Fruit fly (Drosophila melanogaster) whole organism, prepupa: ENCODE results near the gene Mi-2.

Experiments
- CG11294 ChIP-seq: fragments of 200-800 bp; sonication (Bioruptor generic); IDR thresholded peaks from 2 replicates; pipeline ENCODE4 v1.3.6; 2022; ENCODE audit warnings: missing biosample characterization, missing genetic modification characterization
- CG11902 ChIP-seq: fragments of 200-800 bp; sonication (Bioruptor generic); optimal IDR thresholded peaks from 3 replicates; lab custom pipeline; 2016; ENCODE audit warnings: missing biosample characterization, missing genetic modification characterization
- CG15336 ChIP-seq: fragments of 200-800 bp; sonication (Bioruptor generic); IDR thresholded peaks from 2 replicates; pipeline ENCODE4 v1.3.6; 2022; ENCODE audit warnings: missing biosample characterization, missing genetic modification characterization
- CG3032 ChIP-seq: fragments of 200-800 bp; optimal IDR thresholded peaks from 2 replicates; lab custom pipeline; 2019; ENCODE audit warnings: missing biosample characterization, mild to moderate bottlenecking, missing genetic modification characterization, moderate library complexity
- CG31627 ChIP-seq: fragments of 200-800 bp; sonication (Bioruptor generic); optimal IDR thresholded peaks from 3 replicates; lab custom pipeline; 2016; ENCODE audit warnings: missing biosample characterization, missing genetic modification characterization
- CG32006 ChIP-seq: fragments of 200-800 bp; sonication (Bioruptor generic); optimal IDR thresholded peaks from 3 replicates; lab custom pipeline; 2017; ENCODE audit warnings: missing biosample characterization, mild to moderate bottlenecking, missing genetic modification characterization
- CG34406 ChIP-seq: fragments of 200-800 bp; sonication (Bioruptor generic); optimal IDR thresholded peaks from 3 replicates; lab custom pipeline; 2016; ENCODE audit warnings: missing biosample characterization, missing genetic modification characterization
- CG6163 ChIP-seq: fragments of 200-800 bp; sonication (Bioruptor generic); IDR thresholded peaks from 3 replicates; pipeline ENCODE4 v1.3.6; 2022; ENCODE audit warnings: missing biosample characterization, missing genetic modification characterization
- CG6792 ChIP-seq: fragments of 200-800 bp; sonication (Bioruptor generic); optimal IDR thresholded peaks from 3 replicates; lab custom pipeline; 2016; ENCODE audit warnings: missing biosample characterization, missing genetic modification characterization
- CG6854 ChIP-seq: fragments of 200-800 bp; sonication (Bioruptor generic); optimal IDR thresholded peaks from 2 replicates; lab custom pipeline; 2017; ENCODE audit warnings: missing biosample characterization, mild to moderate bottlenecking, missing genetic modification characterization
- CG7368 ChIP-seq: fragments of 200-800 bp; sonication (Bioruptor generic); optimal IDR thresholded peaks from 3 replicates; lab custom pipeline; 2016; ENCODE audit warnings: missing biosample characterization, missing genetic modification characterization
- CG8119 ChIP-seq: fragments of 200-800 bp; sonication (Bioruptor generic); IDR thresholded peaks from 3 replicates; pipeline ENCODE4 v1.3.6; 2022; ENCODE audit warnings: missing biosample characterization, missing genetic modification characterization
- Eip75B ChIP-seq: fragments of 200-800 bp; sonication (Bioruptor generic); optimal IDR thresholded peaks from 3 replicates; lab custom pipeline; 2016; ENCODE audit warnings: missing biosample characterization, missing genetic modification characterization
- Eip78C ChIP-seq: fragments of 200-800 bp; sonication (Bioruptor generic); peaks from one replicate; lab custom pipeline; 2016; ENCODE audit warnings: missing biosample characterization, missing genetic modification characterization
- Eip93F ChIP-seq: fragments of 200-800 bp; sonication (Bioruptor generic); optimal IDR thresholded peaks from 2 replicates; lab custom pipeline; 2016; ENCODE audit warnings: missing biosample characterization, mild to moderate bottlenecking, missing genetic modification characterization
- Ets21C ChIP-seq: fragments of 200-800 bp; sonication (Bioruptor generic); optimal IDR thresholded peaks from 3 replicates; lab custom pipeline; 2016; ENCODE audit warnings: missing biosample characterization, missing genetic modification characterization
- Ets96B ChIP-seq: fragments of 200-800 bp; optimal IDR thresholded peaks from 2 replicates; lab custom pipeline; 2019; ENCODE audit warnings: missing biosample characterization, mild to moderate bottlenecking, missing genetic modification characterization, moderate library complexity
- Hr39 ChIP-seq: fragments of 200-800 bp; sonication (Bioruptor generic); optimal IDR thresholded peaks from 2 replicates; lab custom pipeline; 2016; ENCODE audit warnings: missing biosample characterization, missing genetic modification characterization
- Hr4 ChIP-seq: fragments of 200-800 bp; sonication (Bioruptor generic); optimal IDR thresholded peaks from 3 replicates; lab custom pipeline; 2016; ENCODE audit warnings: missing biosample characterization, missing genetic modification characterization
- Met ChIP-seq: fragments of 200-800 bp; sonication (Bioruptor generic); optimal IDR thresholded peaks from 3 replicates; lab custom pipeline; 2016; ENCODE audit warnings: missing biosample characterization, missing genetic modification characterization
- OdsH ChIP-seq: fragments of 200-800 bp; sonication (Bioruptor generic); optimal IDR thresholded peaks from 3 replicates; lab custom pipeline; 2016; ENCODE audit warnings: missing biosample characterization, missing genetic modification characterization
- Sox14 ChIP-seq: fragments of 200-800 bp; sonication (Bioruptor generic); optimal IDR thresholded peaks from 3 replicates; lab custom pipeline; 2016; ENCODE audit warnings: missing biosample characterization, missing genetic modification characterization
- Sox15 ChIP-seq: fragments of 200-800 bp; sonication (Bioruptor generic); optimal IDR thresholded peaks from 3 replicates; lab custom pipeline; 2016; ENCODE audit warnings: missing biosample characterization, missing genetic modification characterization
- cyc ChIP-seq: fragments of 200-800 bp; sonication (Bioruptor generic); optimal IDR thresholded peaks from 3 replicates; lab custom pipeline; 2016; ENCODE audit warnings: missing biosample characterization, missing genetic modification characterization
- dac ChIP-seq: fragments of 200-800 bp; sonication (Bioruptor generic); optimal IDR thresholded peaks from 2 replicates; lab custom pipeline; 2017; ENCODE audit warnings: missing biosample characterization, mild to moderate bottlenecking, missing genetic modification characterization
- dsx ChIP-seq: fragments of 200-800 bp; optimal IDR thresholded peaks from 3 replicates; lab custom pipeline; 2019; ENCODE audit warnings: missing biosample characterization, mild to moderate bottlenecking, missing genetic modification characterization, moderate library complexity; ENCODE audit not compliant: poor library complexity, severe bottlenecking
- eg ChIP-seq: fragments of 200-800 bp; sonication (Bioruptor generic); IDR thresholded peaks from 3 replicates; pipeline ENCODE4 v1.3.6; 2022; ENCODE audit warnings: missing biosample characterization, missing genetic modification characterization
- esn ChIP-seq: fragments of 200-800 bp; sonication (Bioruptor generic); optimal IDR thresholded peaks from 2 replicates; lab custom pipeline; 2016; ENCODE audit warnings: missing biosample characterization, mild to moderate bottlenecking, missing genetic modification characterization, moderate library complexity
- fd85E ChIP-seq: fragments of 200-800 bp; sonication (Bioruptor generic); optimal IDR thresholded peaks from 3 replicates; lab custom pipeline; 2016; ENCODE audit warnings: missing biosample characterization, missing genetic modification characterization
- lz ChIP-seq: fragments of 200-800 bp; sonication (Bioruptor generic); optimal IDR thresholded peaks from 3 replicates; lab custom pipeline; 2016; ENCODE audit warnings: missing biosample characterization, missing genetic modification characterization
- net ChIP-seq: fragments of 200-800 bp; sonication (Bioruptor generic); optimal IDR thresholded peaks from 3 replicates; lab custom pipeline; 2016; ENCODE audit warnings: missing biosample characterization, missing genetic modification characterization
- salr ChIP-seq, 2 experiments: fragments of 200-800 bp; sonication (Bioruptor generic); optimal IDR thresholded peaks; 3 replicates each; lab custom pipeline; 2016 to 2018; ENCODE audit warnings: missing biosample characterization in 2 of 2, missing genetic modification characterization in 2 of 2, mild to moderate bottlenecking in 1 of 2
- ss ChIP-seq, 2 experiments: fragments of 200-800 bp; sonication (Bioruptor generic); optimal IDR thresholded peaks; 2 replicates in 1 of 2; 3 replicates in 1 of 2; lab custom pipeline; 2017 to 2018; ENCODE audit warnings: mild to moderate bottlenecking in 2 of 2, missing biosample characterization in 2 of 2, missing genetic modification characterization in 2 of 2, moderate library complexity in 1 of 2
- svp ChIP-seq: fragments of 200-800 bp; sonication (Bioruptor generic); peaks from one replicate; lab custom pipeline; 2016; ENCODE audit warnings: missing biosample characterization, missing genetic modification characterization
- topi ChIP-seq: fragments of 200-800 bp; sonication (Bioruptor generic); optimal IDR thresholded peaks from 3 replicates; lab custom pipeline; 2016; ENCODE audit warnings: missing biosample characterization, missing genetic modification characterization
- vri ChIP-seq: fragments of 200-800 bp; sonication (Bioruptor generic); optimal IDR thresholded peaks from 3 replicates; lab custom pipeline; 2016; ENCODE audit warnings: missing biosample characterization, mild to moderate bottlenecking, missing genetic modification characterization

Gene Mi-2

DNA sequence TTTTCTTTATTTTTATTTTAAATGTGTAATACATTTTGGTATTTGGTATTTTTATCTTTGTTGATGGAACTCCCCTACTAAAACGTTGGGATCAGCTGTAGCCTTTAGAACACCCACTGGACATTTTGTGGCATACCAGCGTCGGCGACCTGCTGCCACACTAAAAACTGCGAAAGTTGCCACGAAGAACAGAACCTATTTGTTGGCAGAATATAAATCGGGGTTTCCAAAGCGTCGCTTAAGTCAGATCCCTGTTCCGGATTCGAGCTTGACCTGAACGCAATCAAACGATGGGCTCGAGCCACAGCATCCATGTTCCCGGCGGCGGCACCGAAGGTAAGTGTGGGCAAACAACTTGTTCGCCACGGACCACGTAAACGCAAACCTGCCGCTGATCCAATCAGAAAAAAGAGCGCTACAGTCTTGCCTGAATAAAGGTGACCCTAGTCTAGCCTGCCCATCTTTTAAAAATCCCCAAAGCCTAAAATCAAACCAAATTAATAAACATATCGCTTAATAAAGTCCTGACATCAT, 14.8 kb upstream of the Mi-2 start, which contains the start of gene Grasp65:
Gene Grasp65, plus strand, starts transcription at position 173 of the 534 bp plus-strand sequence.
- TF ChIP-seq CG15336 (peak; percentile 28; the same call in 1 of the 2 replicates), OdsH (no peak), Eip78C (peak; percentile 59), CG6792 (GFP tag; lab: Kevin White, UChicago) (no peak), dsx (GFP tag; lab: Kevin White, UChicago) (peak; percentile 38), Met (GFP tag; lab: Kevin White, UChicago) (no peak), CG6854 (GFP tag; lab: Kevin White, UChicago) (peak; percentile 52), svp (GFP tag; lab: Kevin White, UChicago) (no peak), CG11294 (GFP tag; lab: Robert Waterston, UW) (no peak), ss (GFP tag; optimal IDR thresholded peaks at IDR 0.05; lab: Kevin White, UChicago) (no peak), Ets21C (GFP tag; lab: Kevin White, UChicago) (no peak), CG11902 (GFP tag; lab: Kevin White, UChicago) (no peak), fd85E (no peak), eg (GFP tag; lab: Robert Waterston, UW) (no peak)

DNA sequence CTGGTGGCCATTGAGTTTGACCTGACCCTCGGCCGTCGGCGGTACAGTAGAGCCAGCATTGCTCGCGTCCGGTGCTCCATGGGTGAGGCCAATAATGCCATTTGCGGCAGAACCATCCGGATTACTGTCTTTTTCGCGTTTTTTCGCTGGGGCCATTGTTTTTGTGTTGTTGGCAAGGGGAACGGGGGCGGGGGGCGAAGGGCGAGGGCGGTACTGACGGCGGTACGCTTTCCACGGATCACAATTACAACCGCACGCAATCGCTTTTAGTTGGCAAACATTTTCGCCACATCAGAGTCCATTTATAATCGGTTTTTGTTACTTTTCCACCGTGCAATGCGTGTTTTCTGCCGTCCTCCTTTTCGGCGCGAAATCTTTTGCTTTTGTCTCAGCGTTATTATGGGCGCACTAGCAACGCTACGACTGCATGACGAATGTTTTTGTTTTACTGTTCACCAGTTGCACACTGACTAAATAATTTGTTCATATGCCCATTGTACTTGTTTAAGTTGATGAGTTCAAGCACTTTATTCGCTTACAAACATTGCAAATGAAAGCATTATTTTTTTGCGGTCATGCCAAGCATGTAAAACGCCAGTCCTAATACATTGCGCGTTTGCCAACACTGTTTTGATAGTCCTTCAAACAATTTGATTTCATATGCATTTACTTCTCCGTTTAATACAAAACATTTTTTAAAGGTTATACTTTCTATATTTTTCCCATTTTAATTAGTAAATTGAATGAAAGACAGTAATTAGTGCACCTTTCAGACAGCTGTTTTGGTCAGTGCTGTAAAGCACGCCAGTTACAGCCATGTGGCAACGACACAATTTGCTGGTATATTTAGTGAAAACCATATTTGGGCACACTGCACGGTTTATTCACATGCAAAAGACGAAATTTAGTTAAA, 13.1 kb upstream of the Mi-2 start, which contains the start of gene Pfdn6:
Gene Pfdn6, plus strand, starts transcription at position 839 of the 913 bp plus-strand sequence.
- TF ChIP-seq cyc (GFP tag; lab: Kevin White, UChicago) = peak; percentile 78
- peak; percentile 36 for TF ChIP-seq CG6792 (GFP tag; lab: Kevin White, UChicago)
- TF ChIP-seq CG8119 (GFP tag; lab: Robert Waterston, UW) = 0 out of 3 replicates have a peak, but pooled peaks have one; percentile 17
- TF ChIP-seq CG7368 (GFP tag; lab: Kevin White, UChicago) = no peak
- peak; percentile 70 for TF ChIP-seq Sox15
- no peak for TF ChIP-seq Hr4 (GFP tag; lab: Kevin White, UChicago)
- peak; percentile 69; the same call in 2 of the 3 replicates for TF ChIP-seq CG6163 (GFP tag; lab: Robert Waterston, UW)
- TF ChIP-seq CG15336 = peak; percentile 51
- TF ChIP-seq Ets96B = peak; percentile 27
- TF ChIP-seq Eip75B (GFP tag; lab: Kevin White, UChicago) = no peak
- peak; percentile 71 for TF ChIP-seq topi (GFP tag; lab: Kevin White, UChicago)
- TF ChIP-seq eg (GFP tag; lab: Robert Waterston, UW) = peak; percentile 74
- peak; percentile 16 for TF ChIP-seq CG34406 (GFP tag; lab: Kevin White, UChicago)
- TF ChIP-seq Eip93F (GFP tag; lab: Kevin White, UChicago) = no peak
- TF ChIP-seq lz (GFP tag; lab: Kevin White, UChicago) = peak; percentile 73
- peak; percentile 86 for TF ChIP-seq Eip78C
- peak; percentile 11 for TF ChIP-seq CG32006 (GFP tag; lab: Kevin White, UChicago)
- no peak for TF ChIP-seq net (GFP tag; lab: Kevin White, UChicago)
- peak; percentile 78 for TF ChIP-seq CG31627 (GFP tag; lab: Kevin White, UChicago)
- no peak for TF ChIP-seq vri (GFP tag; lab: Kevin White, UChicago)
- no peak for TF ChIP-seq dac (GFP tag; lab: Kevin White, UChicago)
- peak in 1 of 2 experiments; percentile 30 for TF ChIP-seq salr (GFP tag; optimal IDR thresholded peaks at IDR 0.05; lab: Kevin White, UChicago)
- TF ChIP-seq Sox14 (GFP tag; lab: Kevin White, UChicago) = peak; percentile 80
- peak; percentile 86 for TF ChIP-seq esn (GFP tag; lab: Kevin White, UChicago)
- peak; percentile 55; the same call in 1 of the 2 replicates for TF ChIP-seq CG11294 (GFP tag; lab: Robert Waterston, UW)
- TF ChIP-seq Ets21C (GFP tag; lab: Kevin White, UChicago) = peak; percentile 74
- peak; percentile 83 for TF ChIP-seq Hr39 (GFP tag; lab: Kevin White, UChicago)
- TF ChIP-seq CG11902 (GFP tag; lab: Kevin White, UChicago) = peak; percentile 68
- TF ChIP-seq CG3032 (tag; lab: Kevin White, UChicago) = peak; percentile 62
